Worm (Caenorhabditis elegans) whole organism, L1 larva: ENCODE data around the gene F15E6.5.
A peak's percentile ranks its signal among the peaks of the same experiment; 100 is the strongest.

ENCODE experiments used
- F16B12.6 ChIP-seq: fragments of 150-350 bp; optimal IDR thresholded peaks from 2 replicates; lab custom pipeline; 2014; ENCODE audit warnings: missing biosample characterization, missing genetic modification characterization
- aha-1 ChIP-seq: fragments of 150-350 bp; optimal IDR thresholded peaks from 2 replicates; lab custom pipeline; 2014; ENCODE audit warnings: missing biosample characterization, missing genetic modification characterization
- blmp-1 ChIP-seq: fragments of 150-350 bp; optimal IDR thresholded peaks from 2 replicates; lab custom pipeline; 2014; ENCODE audit warnings: missing biosample characterization, missing genetic modification characterization
- ceh-82 ChIP-seq, 3 experiments: fragments of 150-350 bp in 1 of 3; sonication (generic microtip) in 2 of 3; optimal IDR thresholded peaks; 2 replicates each; lab custom pipeline; 2014 to 2017; ENCODE audit warnings: missing biosample characterization in 3 of 3, missing genetic modification characterization in 3 of 3
- ceh-88 ChIP-seq: fragments of 200-800 bp; sonication (Bioruptor generic); IDR thresholded peaks from 2 replicates; pipeline ENCODE4 v1.3.6; 2022; ENCODE audit warnings: missing genetic modification characterization, missing compliant biosample characterization
- dpl-1 ChIP-seq, 3 experiments: fragments of 150-350 bp in 2 of 3; sonication (generic microtip) in 1 of 3; optimal IDR thresholded peaks; 2 replicates each; lab custom pipeline; 2014 to 2017; ENCODE audit warnings: missing biosample characterization in 3 of 3, missing genetic modification characterization in 3 of 3, missing genetic modification reagents in 3 of 3
- dsc-1 ChIP-seq: sonication (generic microtip); optimal IDR thresholded peaks from 2 replicates; lab custom pipeline; 2016; ENCODE audit warnings: mild to moderate bottlenecking, missing genetic modification characterization, missing compliant biosample characterization
- efl-1 ChIP-seq, 4 experiments: fragments of 150-350 bp; optimal IDR thresholded peaks in 3 of 4; peaks in 1 of 4; 1 replicate in 1 of 4; 2 replicates in 3 of 4; lab custom pipeline; 2014; ENCODE audit warnings: missing biosample characterization in 2 of 4, missing genetic modification characterization in 2 of 4, missing genetic modification reagents in 2 of 4
- efl-3 ChIP-seq: fragments of 200-800 bp; sonication (Bioruptor generic); optimal IDR thresholded peaks from 2 replicates; lab custom pipeline; 2018; ENCODE audit warnings: mild to moderate bottlenecking, missing genetic modification characterization, missing compliant biosample characterization
- egl-27 ChIP-seq, 2 experiments: fragments of 150-350 bp in 1 of 2; sonication (generic microtip); optimal IDR thresholded peaks; 3 replicates each; lab custom pipeline; 2017 to 2018; ENCODE audit warnings: missing biosample characterization in 2 of 2, missing genetic modification characterization in 2 of 2, missing genetic modification reagents in 2 of 2
- elt-2 ChIP-seq: sonication (generic microtip); optimal IDR thresholded peaks from 2 replicates; lab custom pipeline; 2016; ENCODE audit warnings: missing genetic modification characterization, mild to moderate bottlenecking, inconsistent platforms, missing compliant biosample characterization, missing genetic modification reagents
- elt-3 ChIP-seq, 6 experiments: fragments of 150-350 bp in 1 of 6; sonication (generic microtip); optimal IDR thresholded peaks; 2 replicates each; lab custom pipeline; 2017 to 2018; ENCODE audit warnings: missing biosample characterization in 6 of 6, missing genetic modification characterization in 6 of 6, inconsistent platforms in 1 of 6
- hlh-17 ChIP-seq: fragments of 200-800 bp; sonication (Bioruptor generic); optimal IDR thresholded peaks from 2 replicates; lab custom pipeline; 2018; ENCODE audit warnings: missing genetic modification characterization, mild to moderate bottlenecking, missing compliant biosample characterization, moderate library complexity, borderline replicate concordance
- hlh-4 ChIP-seq: sonication (generic microtip); optimal IDR thresholded peaks from 2 replicates; lab custom pipeline; 2016; ENCODE audit warnings: mild to moderate bottlenecking, missing genetic modification characterization, missing compliant biosample characterization
- hpl-2 ChIP-seq: fragments of 150-350 bp; optimal IDR thresholded peaks from 2 replicates; lab custom pipeline; 2014; ENCODE audit warnings: missing biosample characterization, missing genetic modification reagents, missing genetic modification characterization
- jun-1 ChIP-seq: fragments of 150-350 bp; optimal IDR thresholded peaks from 2 replicates; lab custom pipeline; 2014; ENCODE audit warnings: missing biosample characterization, missing genetic modification reagents, missing genetic modification characterization
- lin-15B ChIP-seq: fragments of 150-350 bp; sonication (generic microtip); optimal IDR thresholded peaks from 3 replicates; lab custom pipeline; 2014; ENCODE audit warnings: missing biosample characterization, missing genetic modification characterization
- lin-35 ChIP-seq, 2 experiments: fragments of 150-350 bp; optimal IDR thresholded peaks; 2 replicates each; lab custom pipeline; 2014; ENCODE audit warnings: missing biosample characterization in 2 of 2, missing genetic modification characterization in 2 of 2, missing genetic modification reagents in 2 of 2
- lin-39 ChIP-seq: fragments of 150-350 bp; optimal IDR thresholded peaks from 2 replicates; lab custom pipeline; 2014; ENCODE audit warnings: missing biosample characterization, missing genetic modification reagents, missing genetic modification characterization
- lsy-2 ChIP-seq, 2 experiments: fragments of 150-350 bp; optimal IDR thresholded peaks; 2 replicates each; lab custom pipeline; 2014; ENCODE audit warnings: missing biosample characterization in 2 of 2, missing genetic modification characterization in 2 of 2
- mab-9 ChIP-seq: fragments of 200-800 bp; sonication (Bioruptor generic); IDR thresholded peaks from 2 replicates; pipeline ENCODE4 v1.3.6; 2022; ENCODE audit warnings: missing genetic modification reagents, missing genetic modification characterization, missing compliant biosample characterization
- mdl-1 ChIP-seq, 2 experiments: fragments of 150-350 bp; optimal IDR thresholded peaks; 2 replicates each; lab custom pipeline; 2014 to 2017; ENCODE audit warnings: missing biosample characterization in 2 of 2, missing genetic modification characterization in 2 of 2, inconsistent platforms in 1 of 2
- mef-2 ChIP-seq: fragments of 150-350 bp; optimal IDR thresholded peaks from 2 replicates; lab custom pipeline; 2014; ENCODE audit warnings: missing biosample characterization, missing genetic modification characterization
- mep-1 ChIP-seq: fragments of 150-350 bp; optimal IDR thresholded peaks from 2 replicates; lab custom pipeline; 2014; ENCODE audit warnings: missing biosample characterization, missing genetic modification characterization
- nhr-19 ChIP-seq: fragments of 200-800 bp; sonication (Bioruptor generic); conservative IDR thresholded peaks from 2 replicates; pipeline ENCODE4 v1.3.6; 2022; ENCODE audit warnings: missing genetic modification characterization, missing compliant biosample characterization
- nhr-20 ChIP-seq: sonication (generic microtip); optimal IDR thresholded peaks from 2 replicates; lab custom pipeline; 2016; ENCODE audit warnings: mild to moderate bottlenecking, missing genetic modification characterization, missing compliant biosample characterization
- nhr-47 ChIP-seq: sonication (generic microtip); optimal IDR thresholded peaks from 2 replicates; lab custom pipeline; 2016; ENCODE audit warnings: mild to moderate bottlenecking, missing genetic modification characterization, moderate library complexity, missing compliant biosample characterization
- nhr-85 ChIP-seq: sonication (generic microtip); peaks from one replicate; lab custom pipeline; 2016; ENCODE audit warnings: missing genetic modification characterization, inconsistent platforms, missing compliant biosample characterization
- pag-3 ChIP-seq: sonication (generic microtip); optimal IDR thresholded peaks from 2 replicates; lab custom pipeline; 2017; ENCODE audit warnings: missing genetic modification characterization, mild to moderate bottlenecking, missing compliant biosample characterization, antibody characterized with exemption, borderline replicate concordance; ENCODE audit not compliant: insufficient read depth
- pax-3 ChIP-seq: fragments of 200-800 bp; sonication (Bioruptor generic); optimal IDR thresholded peaks from 2 replicates; lab custom pipeline; 2018; ENCODE audit warnings: mild to moderate bottlenecking, missing genetic modification characterization, moderate library complexity, missing compliant biosample characterization
- pqm-1 ChIP-seq: sonication (generic microtip); optimal IDR thresholded peaks from 3 replicates; lab custom pipeline; 2017; ENCODE audit warnings: missing biosample characterization, missing genetic modification characterization
- rnt-1 ChIP-seq: sonication (generic microtip); optimal IDR thresholded peaks from 2 replicates; lab custom pipeline; 2016; ENCODE audit warnings: mild to moderate bottlenecking, missing genetic modification characterization, moderate library complexity, missing compliant biosample characterization
- sox-4 ChIP-seq: sonication (generic microtip); optimal IDR thresholded peaks from 2 replicates; lab custom pipeline; 2016; ENCODE audit warnings: missing genetic modification characterization, missing compliant biosample characterization
- sup-37 ChIP-seq: fragments of 200-800 bp; sonication (Bioruptor generic); optimal IDR thresholded peaks from 2 replicates; lab custom pipeline; 2018; ENCODE audit warnings: mild to moderate bottlenecking, missing genetic modification characterization, missing compliant biosample characterization
- swsn-7 ChIP-seq: sonication (generic microtip); optimal IDR thresholded peaks from 2 replicates; lab custom pipeline; 2016; ENCODE audit warnings: missing genetic modification characterization, missing compliant biosample characterization
- tlp-1 ChIP-seq: fragments of 150-350 bp; optimal IDR thresholded peaks from 2 replicates; lab custom pipeline; 2014; ENCODE audit warnings: missing biosample characterization, missing genetic modification characterization
- unc-30 ChIP-seq: sonication (generic microtip); optimal IDR thresholded peaks from 2 replicates; lab custom pipeline; 2017; ENCODE audit warnings: missing biosample characterization, missing genetic modification characterization
- unc-62 ChIP-seq: fragments of 150-350 bp; optimal IDR thresholded peaks from 2 replicates; lab custom pipeline; 2014; ENCODE audit warnings: missing biosample characterization, missing genetic modification reagents, missing genetic modification characterization
- unc-86 ChIP-seq: sonication (generic microtip); optimal IDR thresholded peaks from 2 replicates; lab custom pipeline; 2016; ENCODE audit warnings: missing genetic modification characterization, missing compliant biosample characterization
- unc-98 ChIP-seq: fragments of 200-800 bp; sonication (Bioruptor generic); IDR thresholded peaks from 2 replicates; pipeline ENCODE4 v1.3.6; 2022; ENCODE audit warnings: missing genetic modification characterization, missing compliant biosample characterization
- xbp-1 ChIP-seq: sonication (generic microtip); optimal IDR thresholded peaks from 2 replicates; lab custom pipeline; 2016; ENCODE audit warnings: missing genetic modification characterization, missing compliant biosample characterization
- zip-4 ChIP-seq: fragments of 200-800 bp; sonication (Bioruptor generic); optimal IDR thresholded peaks from 2 replicates; lab custom pipeline; 2018; ENCODE audit warnings: mild to moderate bottlenecking, missing genetic modification characterization, moderate library complexity, missing compliant biosample characterization

F15E6.5 gene

ce11 chrIV:4272167-4272566 is 17.2 kb upstream of the F15E6.5 start, which contains the start of gene F36A4.1:
Gene F36A4.1 (plus strand): TSS chrIV:4272467.
- TF ChIP-seq nhr-85 (peak; percentile 31), unc-62 (GFP tag; lab: Kevin White, UChicago) (no peak), sup-37 (GFP tag; lab: Kevin White, UChicago) (no peak), pag-3 (no peak), ceh-88 (GFP tag; lab: Robert Waterston, UW) (no peak), hlh-17 (GFP tag; lab: Kevin White, UChicago) (no peak), lin-35 (GFP tag; optimal IDR thresholded peaks at IDR 0.05; lab: Kevin White, UChicago) (no peak)

DNA sequence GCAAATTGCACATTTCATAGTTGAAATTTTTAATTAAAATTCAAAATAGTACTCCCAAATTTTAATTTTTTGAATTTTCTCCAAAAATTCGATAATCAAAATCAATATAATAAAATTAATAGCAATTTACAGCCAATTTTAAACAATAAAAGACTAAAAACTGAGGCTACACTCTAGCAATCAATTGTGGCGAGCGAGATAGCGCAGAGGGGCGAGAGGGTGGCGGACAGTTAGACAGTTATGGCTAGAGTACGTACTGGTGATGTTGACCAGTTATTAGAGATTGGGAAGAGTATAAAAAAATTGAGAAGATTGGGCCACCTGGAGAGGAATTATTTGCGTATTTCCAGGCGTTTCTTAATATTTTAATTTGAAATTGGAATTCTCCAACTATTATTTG is 11.7 kb upstream of the F15E6.5 start, which contains the start of gene nhr-78:
Gene nhr-78, minus strand, starts transcription at position 182 of the 400 bp plus-strand sequence.
- TF ChIP-seq pqm-1: no peak
- no peak for TF ChIP-seq efl-3 (GFP tag; lab: Kevin White, UChicago)
- TF ChIP-seq lin-39 (tag; lab: Kevin White, UChicago): no peak
- no peak for TF ChIP-seq elt-2 (tag; lab: Kevin White, UChicago)
- no peak for TF ChIP-seq hpl-2
- TF ChIP-seq sox-4 (tag; lab: Kevin White, UChicago): no peak
- TF ChIP-seq mep-1 (tag; lab: Kevin White, UChicago): no peak
- TF ChIP-seq rnt-1 (tag; lab: Kevin White, UChicago): peak; percentile 67
- TF ChIP-seq ceh-82 (tag; optimal IDR thresholded peaks at IDR 0.05; lab: Kevin White, UChicago): peak in 2 of 3 experiments; percentile 20 to 21
- TF ChIP-seq zip-4: no peak
- no peak for TF ChIP-seq pag-3
- no peak for TF ChIP-seq mab-9
- TF ChIP-seq xbp-1 (tag; lab: Kevin White, UChicago): peak; percentile 27
- TF ChIP-seq sup-37 (GFP tag; lab: Kevin White, UChicago): no peak
- TF ChIP-seq nhr-20 (tag; lab: Kevin White, UChicago): peak; percentile 52
- no peak for TF ChIP-seq tlp-1 (tag; lab: Kevin White, UChicago)
- no peak for TF ChIP-seq nhr-47 (tag; lab: Kevin White, UChicago)
- peak; percentile 19 for TF ChIP-seq F16B12.6 (tag; lab: Kevin White, UChicago)
- TF ChIP-seq unc-98 (GFP tag; lab: Robert Waterston, UW): no peak
- TF ChIP-seq unc-86: peak; percentile 8
- TF ChIP-seq egl-27 (tag; optimal IDR thresholded peaks at IDR 0.05; lab: Kevin White, UChicago): no peak
- peak; percentile 18 to 23 for TF ChIP-seq lin-35 (GFP tag; optimal IDR thresholded peaks at IDR 0.05; lab: Kevin White, UChicago)
- peak; percentile 29 for TF ChIP-seq dsc-1
- peak; percentile 31 to 45 for TF ChIP-seq lsy-2 (tag; optimal IDR thresholded peaks at IDR 0.05; lab: Kevin White, UChicago)
- TF ChIP-seq swsn-7 (tag; lab: Kevin White, UChicago): peak; percentile 44
- peak; percentile 45 to 50 for TF ChIP-seq efl-1 (optimal IDR thresholded peaks at IDR 0.05; lab: Kevin White, UChicago)
- TF ChIP-seq efl-1 (GFP tag; optimal IDR thresholded peaks at IDR 0.05 in 1 of 2; lab: Kevin White, UChicago): peak; percentile 33 to 93
- no peak for TF ChIP-seq mdl-1 (tag; optimal IDR thresholded peaks at IDR 0.05; lab: Kevin White, UChicago)
- TF ChIP-seq jun-1 (tag; lab: Kevin White, UChicago): no peak
- TF ChIP-seq blmp-1 (tag; lab: Kevin White, UChicago): peak; percentile 8
- TF ChIP-seq aha-1 (tag; lab: Kevin White, UChicago): no peak
- TF ChIP-seq hlh-4 (tag; lab: Kevin White, UChicago): no peak
- peak in 2 of 3 experiments; percentile 23 to 24 for TF ChIP-seq dpl-1 (GFP tag; optimal IDR thresholded peaks at IDR 0.05; lab: Kevin White, UChicago)
- TF ChIP-seq mef-2: no peak
- TF ChIP-seq nhr-19: 0 out of 2 replicates have a peak, but pooled peaks have one; percentile 21
- TF ChIP-seq elt-3 (tag; optimal IDR thresholded peaks at IDR 0.05; lab: Kevin White, UChicago): no peak
- no peak for TF ChIP-seq pax-3 (tag; lab: Kevin White, UChicago)
- TF ChIP-seq nhr-85: peak; percentile 74
- no peak for TF ChIP-seq lin-15B (tag; lab: Kevin White, UChicago)
- no peak for TF ChIP-seq unc-30 (tag; lab: Kevin White, UChicago)
